Worm (Caenorhabditis elegans) whole organism, L4 larva: Measurements from ENCODE around the gene C16C8.22.

ENCODE experiments used
- F10B5.3 ChIP-seq: sonication (generic microtip); optimal IDR thresholded peaks from 2 replicates; lab custom pipeline; 2016; ENCODE audit warnings: mild to moderate bottlenecking, missing genetic modification characterization, missing compliant biosample characterization
- ZK337.2 ChIP-seq: fragments of 200-800 bp; sonication (Bioruptor generic); IDR thresholded peaks from 2 replicates; pipeline ENCODE4 v1.3.6; 2022; ENCODE audit warnings: missing genetic modification reagents, missing genetic modification characterization, missing compliant biosample characterization
- aha-1 ChIP-seq: fragments of 150-350 bp; peaks from one replicate; lab custom pipeline; 2014; ENCODE audit warnings: missing biosample characterization, missing genetic modification characterization
- aly-2 ChIP-seq: sonication (generic microtip); optimal IDR thresholded peaks from 2 replicates; lab custom pipeline; 2018; ENCODE audit warnings: missing biosample characterization, missing genetic modification characterization
- ama-1 ChIP-seq: fragments of 150-350 bp; optimal IDR thresholded peaks from 2 replicates; lab custom pipeline; 2014; ENCODE audit warnings: inconsistent platforms, mixed read lengths
- arid-1 ChIP-seq: fragments of 200-800 bp; sonication (Bioruptor generic); conservative IDR thresholded peaks from 2 replicates; pipeline ENCODE4 v1.3.6; 2022; ENCODE audit warnings: missing genetic modification reagents, missing genetic modification characterization, missing compliant biosample characterization
- ces-1 ChIP-seq: fragments of 150-350 bp; sonication (generic microtip); optimal IDR thresholded peaks from 4 replicates; lab custom pipeline; 2014; ENCODE audit warnings: missing biosample characterization, missing genetic modification reagents, missing genetic modification characterization
- dmd-8 ChIP-seq: fragments of 200-800 bp; sonication (Bioruptor generic); IDR thresholded peaks from 2 replicates; pipeline ENCODE4 v1.3.6; 2022; ENCODE audit warnings: missing genetic modification characterization, missing compliant biosample characterization
- duxl-1 ChIP-seq: sonication (generic microtip); optimal IDR thresholded peaks from 2 replicates; lab custom pipeline; 2016; ENCODE audit warnings: mild to moderate bottlenecking, missing genetic modification characterization, moderate library complexity, missing compliant biosample characterization; ENCODE audit not compliant: poor library complexity
- lsy-2 ChIP-seq, 2 experiments: fragments of 150-350 bp in 1 of 2; sonication (generic microtip) in 1 of 2; optimal IDR thresholded peaks; 2 replicates each; lab custom pipeline; 2014 to 2017; ENCODE audit warnings: missing biosample characterization in 2 of 2, missing genetic modification characterization in 2 of 2
- nhr-237 ChIP-seq: sonication (generic microtip); optimal IDR thresholded peaks from 2 replicates; lab custom pipeline; 2017; ENCODE audit warnings: missing biosample characterization, missing genetic modification characterization
- snpc-1.2 ChIP-seq: fragments of 200-800 bp; sonication (Bioruptor generic); IDR thresholded peaks from 2 replicates; pipeline ENCODE4 v1.3.6; 2022; ENCODE audit warnings: missing genetic modification reagents, missing genetic modification characterization, missing compliant biosample characterization
- unc-39 ChIP-seq: sonication (generic microtip); optimal IDR thresholded peaks from 2 replicates; lab custom pipeline; 2017; ENCODE audit warnings: missing biosample characterization, missing genetic modification characterization
- ztf-11 ChIP-seq: fragments of 150-350 bp; optimal IDR thresholded peaks from 2 replicates; lab custom pipeline; 2014; ENCODE audit warnings: missing biosample characterization, missing genetic modification characterization

- TF ChIP-seq aly-2 = no peak
- TF ChIP-seq duxl-1 (tag; lab: Kevin White, UChicago) = no peak
- no peak for TF ChIP-seq snpc-1.2
- no peak for TF ChIP-seq unc-39 (tag; lab: Kevin White, UChicago)
- no peak for TF ChIP-seq ztf-11
- TF ChIP-seq F10B5.3 (tag; lab: Kevin White, UChicago) = no peak
- TF ChIP-seq ZK337.2 (GFP tag; lab: Robert Waterston, UW) = no peak
- no peak for TF ChIP-seq ces-1 (GFP tag; lab: Kevin White, UChicago)
- TF ChIP-seq dmd-8 = no peak
- TF ChIP-seq lsy-2 (tag; optimal IDR thresholded peaks at IDR 0.05; lab: Kevin White, UChicago) = no peak
- no peak for TF ChIP-seq arid-1 (GFP tag; lab: Robert Waterston, UW)
- no peak for TF ChIP-seq nhr-237 (tag; lab: Kevin White, UChicago)
- TF ChIP-seq ama-1 (lab: Kevin White, UChicago) = no peak
- no peak for TF ChIP-seq aha-1 (tag; lab: Kevin White, UChicago)
Measured at ce11 chrII:3443154-3443553, at the start of gene C16C8.22.
